Worm (Caenorhabditis elegans) whole organism, young adult: ENCODE measurements around the gene B0496.6.

Experiments used
- F37B4.10 ChIP-seq: fragments of 200-800 bp; sonication (Bioruptor generic); IDR thresholded peaks from 2 replicates; pipeline ENCODE4 v1.3.6; 2022; ENCODE audit warnings: missing genetic modification characterization, missing compliant biosample characterization
- efl-1 ChIP-seq: fragments of 150-350 bp; optimal IDR thresholded peaks from 2 replicates; lab custom pipeline; 2014; ENCODE audit warnings: missing biosample characterization, missing genetic modification reagents, missing genetic modification characterization
- pha-4 ChIP-seq: fragments of 150-350 bp; sonication (generic microtip); optimal IDR thresholded peaks from 2 replicates; lab custom pipeline; 2014; ENCODE audit warnings: missing biosample characterization, missing genetic modification reagents, missing genetic modification characterization
- unc-62 ChIP-seq: fragments of 150-350 bp; optimal IDR thresholded peaks from 2 replicates; lab custom pipeline; 2014; ENCODE audit warnings: missing biosample characterization, missing genetic modification reagents, missing genetic modification characterization
- ztf-3 ChIP-seq: fragments of 200-800 bp; sonication (Bioruptor generic); optimal IDR thresholded peaks from 2 replicates; lab custom pipeline; 2018; ENCODE audit warnings: mild to moderate bottlenecking, missing genetic modification characterization, missing compliant biosample characterization

DNA sequence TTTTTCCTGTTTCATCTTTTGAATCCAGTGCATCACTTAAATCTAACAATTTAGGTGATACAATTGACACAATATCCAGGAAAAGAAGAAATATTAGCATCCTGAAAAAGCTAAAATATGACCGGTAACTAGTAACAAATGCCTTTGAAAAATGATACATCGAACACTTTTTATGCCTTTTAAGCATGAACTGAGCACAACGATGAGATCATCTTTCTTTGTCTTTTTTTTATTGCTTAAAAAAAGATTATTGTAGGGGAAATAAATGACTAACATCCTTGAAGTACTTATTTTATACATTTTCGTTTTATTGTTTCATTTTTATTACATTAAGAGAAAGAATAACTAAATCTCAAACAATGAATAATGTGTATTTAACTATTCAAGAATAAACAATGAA lies 46.9 kb downstream of the B0496.6 start, which contains the start of gene F13B6.3:
- no peak for TF ChIP-seq ztf-3 (GFP tag; lab: Kevin White, UChicago)
- no peak for TF ChIP-seq pha-4 (tag; lab: Kevin White, UChicago)
- no peak for TF ChIP-seq efl-1 (GFP tag; lab: Kevin White, UChicago)
- no peak for TF ChIP-seq F37B4.10 (GFP tag; lab: Robert Waterston, UW)
- no peak for TF ChIP-seq unc-62
